Worm (Caenorhabditis elegans): ENCODE measurements around the gene eor-2.

DNA sequence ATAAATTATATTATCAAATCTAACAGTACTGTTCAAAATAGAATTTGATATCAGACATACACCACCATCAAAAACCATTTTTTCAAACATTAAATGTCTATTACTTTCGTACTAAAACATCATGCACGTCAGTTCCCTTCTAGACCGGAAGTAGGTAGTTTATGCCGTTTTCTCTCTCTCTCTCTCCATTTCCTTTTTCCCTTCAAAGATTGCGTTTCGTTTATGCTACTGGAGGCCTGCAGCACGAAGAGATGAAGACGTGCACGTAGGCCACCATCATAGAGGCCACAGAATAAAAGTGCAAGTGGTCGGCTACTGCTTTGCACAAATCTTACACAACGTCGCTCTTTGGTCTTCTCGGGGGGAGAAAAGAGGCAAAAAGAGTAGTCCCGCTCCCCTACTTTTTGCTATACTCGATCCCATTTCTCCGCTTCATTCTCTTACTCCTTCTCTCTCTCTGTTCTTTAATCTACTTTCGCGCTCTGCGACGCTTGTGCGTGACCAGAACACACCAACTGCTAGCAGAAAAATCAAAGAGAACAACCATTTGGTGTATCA, 41.3 kb upstream of the eor-2 start:
- no peak for TF ChIP-seq pha-4 (GFP tag; IDR thresholded peaks at IDR 0.05)
- peak; percentile 37 for TF ChIP-seq pha-4 (tag; optimal IDR thresholded peaks at IDR 0.05)
- TF ChIP-seq ztf-11 (tag; optimal IDR thresholded peaks at IDR 0.05), result no peak
